Worm (Caenorhabditis elegans) whole organism, midembryonic: Measurements from ENCODE around the gene rpap-3.

ENCODE experiments used
- T22C8.4 ChIP-seq: fragments of 200-800 bp; sonication (Bioruptor generic); IDR thresholded peaks from 2 replicates; pipeline ENCODE4 v1.3.6; 2022; ENCODE audit warnings: missing genetic modification characterization, missing compliant biosample characterization
- cog-1 ChIP-seq: sonication (generic microtip); optimal IDR thresholded peaks from 2 replicates; lab custom pipeline; 2016; ENCODE audit warnings: missing genetic modification characterization, missing compliant biosample characterization
- flt-1 ChIP-seq: fragments of 200-800 bp; sonication (Bioruptor generic); IDR thresholded peaks from 2 replicates; pipeline ENCODE4 v1.3.6; 2022; ENCODE audit warnings: missing genetic modification characterization, missing compliant biosample characterization
- klf-2 ChIP-seq: fragments of 200-800 bp; sonication (Bioruptor generic); conservative IDR thresholded peaks from 2 replicates; pipeline ENCODE4 v1.3.6; 2022; ENCODE audit warnings: missing genetic modification reagents, missing genetic modification characterization, missing compliant biosample characterization
- med-1 ChIP-seq: sonication (generic microtip); optimal IDR thresholded peaks from 2 replicates; lab custom pipeline; 2017; ENCODE audit warnings: missing genetic modification characterization, mild to moderate bottlenecking, missing compliant biosample characterization, antibody characterized with exemption, missing genetic modification reagents; ENCODE audit not compliant: insufficient read depth
- ref-1 ChIP-seq: fragments of 200-800 bp; sonication (Bioruptor generic); conservative IDR thresholded peaks from 2 replicates; pipeline ENCODE4 v1.3.6; 2022; ENCODE audit warnings: missing genetic modification reagents, missing genetic modification characterization, missing compliant biosample characterization
- tab-1 ChIP-seq: fragments of 200-800 bp; sonication (Bioruptor generic); IDR thresholded peaks from 2 replicates; pipeline ENCODE4 v1.3.6; 2022; ENCODE audit warnings: missing genetic modification characterization, missing compliant biosample characterization
- ztf-23 ChIP-seq: fragments of 200-800 bp; sonication (Bioruptor generic); IDR thresholded peaks from 2 replicates; pipeline ENCODE4 v1.3.6; 2022; ENCODE audit warnings: missing genetic modification reagents, missing genetic modification characterization, missing compliant biosample characterization
- ztf-29 ChIP-seq: fragments of 200-800 bp; sonication (Bioruptor generic); IDR thresholded peaks from 2 replicates; pipeline ENCODE4 v1.3.6; 2022; ENCODE audit warnings: missing genetic modification reagents, missing genetic modification characterization, missing compliant biosample characterization

Gene rpap-3

ce11 chrIV:7803250-7803649 lies 24.5 kb upstream of the rpap-3 start, which contains the start of gene C33H5.16:
TSS of gene C33H5.16 (minus strand) at chrIV:7803350.
- TF ChIP-seq ztf-23 (GFP tag; lab: Robert Waterston, UW) (no peak), klf-2 (GFP tag; lab: Robert Waterston, UW) (no peak), T22C8.4 (GFP tag; lab: Robert Waterston, UW) (no peak), ztf-29 (GFP tag; lab: Robert Waterston, UW) (no peak), tab-1 (GFP tag; lab: Robert Waterston, UW) (no peak), ref-1 (GFP tag; lab: Robert Waterston, UW) (no peak), cog-1 (tag; lab: Kevin White, UChicago) (no peak), flt-1 (GFP tag; lab: Robert Waterston, UW) (no peak), med-1 (GFP tag; lab: Kevin White, UChicago) (no peak)

- TF ChIP-seq ref-1 (GFP tag; lab: Robert Waterston, UW) (no peak), flt-1 (GFP tag; lab: Robert Waterston, UW) (no peak), ztf-23 (GFP tag; lab: Robert Waterston, UW) (no peak)
Measured at ce11 chrIV:7800338-7800737, 21.6 kb upstream of the rpap-3 start.

- TF ChIP-seq klf-2 (GFP tag; lab: Robert Waterston, UW), result no peak
- no peak for TF ChIP-seq ref-1 (GFP tag; lab: Robert Waterston, UW)
- no peak for TF ChIP-seq ztf-29 (GFP tag; lab: Robert Waterston, UW)
- TF ChIP-seq med-1 (GFP tag; lab: Kevin White, UChicago), result no peak
- TF ChIP-seq cog-1 (tag; lab: Kevin White, UChicago), result no peak
- TF ChIP-seq flt-1 (GFP tag; lab: Robert Waterston, UW), result no peak
- TF ChIP-seq T22C8.4 (GFP tag; lab: Robert Waterston, UW), result no peak
- no peak for TF ChIP-seq ztf-23 (GFP tag; lab: Robert Waterston, UW)
- TF ChIP-seq tab-1 (GFP tag; lab: Robert Waterston, UW), result no peak
Measured at ce11 chrIV:7796432-7797113, 17.8 kb upstream of the rpap-3 start, which contains the start of gene sgo-1. TSS of gene sgo-1 (minus strand) at chrIV:7796482.

- TF ChIP-seq cog-1 (tag; lab: Kevin White, UChicago) (no peak), klf-2 (GFP tag; lab: Robert Waterston, UW) (no peak), T22C8.4 (GFP tag; lab: Robert Waterston, UW) (no peak), ref-1 (GFP tag; lab: Robert Waterston, UW) (no peak), tab-1 (GFP tag; lab: Robert Waterston, UW) (no peak), ztf-23 (GFP tag; lab: Robert Waterston, UW) (no peak), flt-1 (GFP tag; lab: Robert Waterston, UW) (no peak), ztf-29 (GFP tag; lab: Robert Waterston, UW) (no peak), med-1 (GFP tag; lab: Kevin White, UChicago) (no peak)
Measured at ce11 chrIV:7794709-7795108, 15.9 kb upstream of the rpap-3 start, which contains the start of gene ntp-1. TSS of gene ntp-1 (minus strand) at chrIV:7794809.

- TF ChIP-seq ztf-23 (GFP tag; lab: Robert Waterston, UW) (no peak), T22C8.4 (GFP tag; lab: Robert Waterston, UW) (no peak), cog-1 (tag; lab: Kevin White, UChicago) (no peak), ztf-29 (GFP tag; lab: Robert Waterston, UW) (no peak), flt-1 (GFP tag; lab: Robert Waterston, UW) (no peak), tab-1 (GFP tag; lab: Robert Waterston, UW) (no peak), med-1 (GFP tag; lab: Kevin White, UChicago) (no peak), ref-1 (GFP tag; lab: Robert Waterston, UW) (no peak), klf-2 (GFP tag; lab: Robert Waterston, UW) (no peak)
Measured at ce11 chrIV:7791821-7792446, 13.2 kb upstream of the rpap-3 start, which contains the start of gene C33H5.13. TSS of gene C33H5.13 (minus strand) at chrIV:7792263.

ce11 chrIV:7790801-7791588 lies 12.2 kb upstream of the rpap-3 start, which contains the start of gene rsp-6:
TSS of gene rsp-6 (minus strand) at chrIV:7791229.
- TF ChIP-seq med-1 (GFP tag; lab: Kevin White, UChicago) (no peak), tab-1 (GFP tag; lab: Robert Waterston, UW) (no peak), flt-1 (GFP tag; lab: Robert Waterston, UW) (peak; percentile 67; the same call in 1 of the 2 replicates), cog-1 (tag; lab: Kevin White, UChicago) (peak; percentile 73), ztf-29 (GFP tag; lab: Robert Waterston, UW) (no peak), klf-2 (GFP tag; lab: Robert Waterston, UW) (no peak)

ce11 chrIV:7790151-7790691 lies 11.5 kb upstream of the rpap-3 start:
- TF ChIP-seq tab-1 (GFP tag; lab: Robert Waterston, UW) (no peak), ref-1 (GFP tag; lab: Robert Waterston, UW) (no peak), klf-2 (GFP tag; lab: Robert Waterston, UW) (no peak), cog-1 (tag; lab: Kevin White, UChicago) (no peak), ztf-29 (GFP tag; lab: Robert Waterston, UW) (no peak), T22C8.4 (GFP tag; lab: Robert Waterston, UW) (no peak), ztf-23 (GFP tag; lab: Robert Waterston, UW) (no peak), med-1 (GFP tag; lab: Kevin White, UChicago) (no peak), flt-1 (GFP tag; lab: Robert Waterston, UW) (no peak)
